Worm (Caenorhabditis elegans) whole organism, mixed stage, embryonic: ENCODE data around the gene sec-22.

Experiments
- elt-1 ChIP-seq: sonication (generic microtip); optimal IDR thresholded peaks from 2 replicates; lab custom pipeline; 2017; ENCODE audit warnings: missing genetic modification characterization, mild to moderate bottlenecking, missing compliant biosample characterization, antibody characterized with exemption, moderate library complexity, borderline replicate concordance; ENCODE audit not compliant: insufficient read depth
- elt-3 ChIP-seq: fragments of 150-350 bp; optimal IDR thresholded peaks from 2 replicates; lab custom pipeline; 2014; ENCODE audit warnings: missing biosample characterization, missing genetic modification characterization
- flh-1 ChIP-seq: fragments of 200-800 bp; sonication (Bioruptor generic); optimal IDR thresholded peaks from 2 replicates; lab custom pipeline; 2018; ENCODE audit warnings: mild to moderate bottlenecking, missing genetic modification characterization, moderate library complexity, missing compliant biosample characterization
- hlh-1 ChIP-seq: fragments of 150-350 bp; optimal IDR thresholded peaks from 2 replicates; lab custom pipeline; 2014; ENCODE audit warnings: missing biosample characterization, missing genetic modification reagents, missing genetic modification characterization
- lin-13 ChIP-seq: fragments of 150-350 bp; optimal IDR thresholded peaks from 2 replicates; lab custom pipeline; 2014; ENCODE audit warnings: missing biosample characterization, missing genetic modification characterization
- lin-32 ChIP-seq: fragments of 200-800 bp; sonication (Bioruptor generic); optimal IDR thresholded peaks from 2 replicates; lab custom pipeline; 2018; ENCODE audit warnings: mild to moderate bottlenecking, missing genetic modification characterization, missing compliant biosample characterization
- lsy-2 ChIP-seq: fragments of 150-350 bp; optimal IDR thresholded peaks from 2 replicates; lab custom pipeline; 2014; ENCODE audit warnings: missing biosample characterization, missing genetic modification characterization
- nhr-12 ChIP-seq: fragments of 150-350 bp; optimal IDR thresholded peaks from 2 replicates; lab custom pipeline; 2014; ENCODE audit warnings: missing biosample characterization, missing genetic modification characterization
- nhr-76 ChIP-seq: sonication (generic microtip); optimal IDR thresholded peaks from 2 replicates; lab custom pipeline; 2017; ENCODE audit warnings: missing biosample characterization, missing genetic modification characterization
- snpc-4 ChIP-seq: fragments of 150-350 bp; optimal IDR thresholded peaks from 2 replicates; lab custom pipeline; 2014; ENCODE audit warnings: missing biosample characterization, missing genetic modification characterization
- sptf-1 ChIP-seq: sonication (generic microtip); optimal IDR thresholded peaks from 2 replicates; lab custom pipeline; 2017; ENCODE audit warnings: mild to moderate bottlenecking, missing genetic modification characterization, moderate library complexity, missing compliant biosample characterization
- unc-39 ChIP-seq: fragments of 150-350 bp; optimal IDR thresholded peaks from 2 replicates; lab custom pipeline; 2014; ENCODE audit warnings: missing biosample characterization, missing genetic modification characterization
- unc-62 ChIP-seq: fragments of 150-350 bp; optimal IDR thresholded peaks from 2 replicates; lab custom pipeline; 2014; ENCODE audit warnings: missing biosample characterization, missing genetic modification reagents, missing genetic modification characterization

- TF ChIP-seq nhr-76 (no peak), unc-39 (no peak), lin-13 (tag; lab: Kevin White, UChicago) (no peak), sptf-1 (no peak), elt-3 (tag; lab: Kevin White, UChicago) (no peak), hlh-1 (tag; lab: Kevin White, UChicago) (no peak), nhr-12 (tag; lab: Kevin White, UChicago) (no peak), lin-32 (GFP tag; lab: Kevin White, UChicago) (no peak), snpc-4 (no peak), unc-62 (no peak), lsy-2 (tag; lab: Kevin White, UChicago) (no peak), elt-1 (no peak), flh-1 (GFP tag; lab: Kevin White, UChicago) (no peak)
Measured at ce11 chrX:1044327-1044726, 9.0 kb downstream of the sec-22 start.
